Fruit fly (Drosophila melanogaster) whole organism, embryonic: ENCODE results near the gene CG10874.

Experiments used
- B-H2 ChIP-seq: fragments of 200-800 bp; sonication (Bioruptor generic); optimal IDR thresholded peaks from 2 replicates; lab custom pipeline; 2018; ENCODE audit warnings: missing biosample characterization, mild to moderate bottlenecking, missing genetic modification characterization
- BtbVII ChIP-seq: fragments of 200-800 bp; sonication (Bioruptor generic); optimal IDR thresholded peaks from 3 replicates; lab custom pipeline; 2017; ENCODE audit warnings: missing biosample characterization, mild to moderate bottlenecking, missing genetic modification characterization
- CG10267 ChIP-seq: fragments of 200-800 bp; sonication (Bioruptor generic); optimal IDR thresholded peaks from 2 replicates; lab custom pipeline; 2018; ENCODE audit warnings: missing biosample characterization, mild to moderate bottlenecking, missing genetic modification characterization, moderate library complexity
- CG11085 ChIP-seq: fragments of 200-800 bp; sonication (Bioruptor generic); IDR thresholded peaks from 2 replicates; pipeline ENCODE4 v1.3.6; 2022; ENCODE audit warnings: missing biosample characterization, missing genetic modification characterization
- CG11398 ChIP-seq: fragments of 200-800 bp; sonication (Bioruptor generic); optimal IDR thresholded peaks from 2 replicates; lab custom pipeline; 2016; ENCODE audit warnings: missing biosample characterization, missing genetic modification characterization
- CG12104 ChIP-seq: fragments of 200-800 bp; sonication (Bioruptor generic); optimal IDR thresholded peaks from 3 replicates; lab custom pipeline; 2016; ENCODE audit warnings: missing biosample characterization, missing genetic modification characterization
- CG12744 ChIP-seq: fragments of 200-800 bp; sonication (Bioruptor generic); optimal IDR thresholded peaks from 2 replicates; lab custom pipeline; 2016; ENCODE audit warnings: missing biosample characterization, missing genetic modification characterization
- CG17802 ChIP-seq: fragments of 200-800 bp; sonication (Bioruptor generic); optimal IDR thresholded peaks from 2 replicates; lab custom pipeline; 2018; ENCODE audit warnings: missing biosample characterization, mild to moderate bottlenecking, missing genetic modification characterization, moderate library complexity
- CG18011 ChIP-seq: fragments of 200-800 bp; sonication (Bioruptor generic); optimal IDR thresholded peaks from 2 replicates; lab custom pipeline; 2017; ENCODE audit warnings: missing biosample characterization, missing genetic modification characterization, mild to moderate bottlenecking, moderate library complexity, missing genotype
- CG2712 ChIP-seq: fragments of 200-800 bp; optimal IDR thresholded peaks from 3 replicates; lab custom pipeline; 2019; ENCODE audit warnings: missing biosample characterization, mild to moderate bottlenecking, missing genetic modification characterization, moderate library complexity
- CG3065 ChIP-seq: fragments of 200-800 bp; sonication (Bioruptor generic); optimal IDR thresholded peaks from 2 replicates; lab custom pipeline; 2016; ENCODE audit warnings: missing biosample characterization, missing genetic modification characterization
- CG3163 ChIP-seq: fragments of 200-800 bp; sonication (Bioruptor generic); optimal IDR thresholded peaks from 3 replicates; lab custom pipeline; 2016; ENCODE audit warnings: missing biosample characterization, missing genetic modification characterization
- CG3407 ChIP-seq: fragments of 200-800 bp; sonication (Bioruptor generic); optimal IDR thresholded peaks from 2 replicates; lab custom pipeline; 2018; ENCODE audit warnings: missing biosample characterization, mild to moderate bottlenecking, missing genetic modification characterization
- CG34376 ChIP-seq: fragments of 200-800 bp; sonication (Bioruptor generic); optimal IDR thresholded peaks from 2 replicates; lab custom pipeline; 2018; ENCODE audit warnings: missing biosample characterization, mild to moderate bottlenecking, missing genetic modification characterization
- CG6689 ChIP-seq: fragments of 200-800 bp; sonication (Bioruptor generic); IDR thresholded peaks from 2 replicates; pipeline ENCODE4 v1.3.6; 2022; ENCODE audit warnings: missing biosample characterization, missing genetic modification characterization
- CG6765 ChIP-seq: fragments of 200-800 bp; sonication (Bioruptor generic); optimal IDR thresholded peaks from 3 replicates; lab custom pipeline; 2017; ENCODE audit warnings: missing biosample characterization, mild to moderate bottlenecking, missing genetic modification characterization
- CG7271 ChIP-seq: fragments of 200-800 bp; sonication (Bioruptor generic); optimal IDR thresholded peaks from 2 replicates; lab custom pipeline; 2018; ENCODE audit warnings: missing biosample characterization, mild to moderate bottlenecking, missing genetic modification characterization, moderate library complexity
- CG7987 ChIP-seq: fragments of 200-800 bp; sonication (Bioruptor generic); optimal IDR thresholded peaks from 2 replicates; lab custom pipeline; 2018; ENCODE audit warnings: missing biosample characterization, mild to moderate bottlenecking, missing genetic modification characterization, moderate library complexity
- CG8290 ChIP-seq, 3 experiments: fragments of 200-800 bp; sonication (Bioruptor generic); optimal IDR thresholded peaks; 2 replicates each; lab custom pipeline; 2016 to 2019; ENCODE audit warnings: missing biosample characterization in 3 of 3, missing genetic modification characterization in 3 of 3, mild to moderate bottlenecking in 2 of 3, moderate library complexity in 1 of 3
- CG8359 ChIP-seq: fragments of 200-800 bp; sonication (Bioruptor generic); optimal IDR thresholded peaks from 2 replicates; lab custom pipeline; 2017; ENCODE audit warnings: missing biosample characterization, mild to moderate bottlenecking, missing genetic modification characterization, borderline replicate concordance
- CG8388 ChIP-seq: fragments of 200-800 bp; sonication (Bioruptor generic); optimal IDR thresholded peaks from 2 replicates; lab custom pipeline; 2019; ENCODE audit warnings: missing biosample characterization, mild to moderate bottlenecking, missing genetic modification characterization, moderate library complexity
- CG8765 ChIP-seq: fragments of 200-800 bp; sonication (Bioruptor generic); IDR thresholded peaks from 2 replicates; pipeline ENCODE4 v1.3.6; 2022; ENCODE audit warnings: missing biosample characterization, missing genetic modification characterization
- Dll ChIP-seq: fragments of 200-800 bp; sonication (Bioruptor generic); IDR thresholded peaks from 4 replicates; pipeline ENCODE4 v1.3.6; 2022; ENCODE audit warnings: missing biosample characterization, missing genetic modification characterization; ENCODE audit not compliant: partially characterized antibody
- GATAe ChIP-seq: fragments of 200-800 bp; sonication (Bioruptor generic); conservative IDR thresholded peaks from 2 replicates; pipeline ENCODE4 v1.3.6; 2022; ENCODE audit warnings: missing biosample characterization, missing genetic modification characterization
- HLH3B ChIP-seq: fragments of 200-800 bp; sonication (Bioruptor generic); IDR thresholded peaks from 2 replicates; pipeline ENCODE4 v1.3.6; 2022; ENCODE audit warnings: missing biosample characterization, missing genetic modification characterization
- Jarid2 ChIP-seq: fragments of 200-800 bp; sonication (Bioruptor generic); optimal IDR thresholded peaks from 3 replicates; lab custom pipeline; 2017; ENCODE audit warnings: mild to moderate bottlenecking, missing biosample characterization, missing genetic modification reagents, missing genetic modification characterization
- MTF-1 ChIP-seq: fragments of 200-800 bp; sonication (Bioruptor generic); optimal IDR thresholded peaks from 2 replicates; lab custom pipeline; 2018; ENCODE audit warnings: missing biosample characterization, mild to moderate bottlenecking, missing genetic modification characterization, borderline replicate concordance
- Neu2 ChIP-seq: fragments of 200-800 bp; sonication (Bioruptor generic); optimal IDR thresholded peaks from 3 replicates; lab custom pipeline; 2016; ENCODE audit warnings: missing biosample characterization, missing genetic modification characterization, borderline replicate concordance
- Oaz ChIP-seq: fragments of 200-800 bp; sonication (Bioruptor generic); IDR thresholded peaks from 2 replicates; pipeline ENCODE4 v1.3.6; 2022; ENCODE audit warnings: missing biosample characterization, missing genetic modification characterization
- Poxn ChIP-seq: fragments of 200-800 bp; sonication (Bioruptor generic); IDR thresholded peaks from 2 replicates; pipeline ENCODE4 v1.3.6; 2022; ENCODE audit warnings: missing biosample characterization, missing genetic modification characterization
- Ptx1 ChIP-seq: fragments of 200-800 bp; sonication (Bioruptor generic); IDR thresholded peaks from 2 replicates; pipeline ENCODE4 v1.3.6; 2022; ENCODE audit warnings: missing biosample characterization, missing genetic modification characterization
- Sox100B ChIP-seq: fragments of 200-800 bp; sonication (Bioruptor generic); optimal IDR thresholded peaks from 3 replicates; lab custom pipeline; 2018; ENCODE audit warnings: missing biosample characterization, mild to moderate bottlenecking, missing genetic modification characterization
- Tbp ChIP-seq: fragments of >200 bp; optimal IDR thresholded peaks from 2 replicates; lab custom pipeline; 2018; ENCODE audit warnings: missing biosample characterization, missing genetic modification characterization
- bbx ChIP-seq: fragments of 200-800 bp; sonication (Bioruptor generic); IDR thresholded peaks from 2 replicates; pipeline ENCODE4 v1.3.6; 2022; ENCODE audit warnings: missing biosample characterization, missing genetic modification characterization; ENCODE audit not compliant: partially characterized antibody
- chm ChIP-seq: fragments of 200-800 bp; sonication (Bioruptor generic); IDR thresholded peaks from 2 replicates; pipeline ENCODE4 v1.3.6; 2022; ENCODE audit warnings: missing biosample characterization, missing genetic modification characterization
- croc ChIP-seq: fragments of 200-800 bp; sonication (Bioruptor generic); conservative IDR thresholded peaks from 3 replicates; pipeline ENCODE4 v1.3.6; 2022; ENCODE audit warnings: missing biosample characterization, missing genetic modification characterization
- cwo ChIP-seq: fragments of 200-800 bp; sonication (Bioruptor generic); optimal IDR thresholded peaks from 3 replicates; lab custom pipeline; 2017; ENCODE audit warnings: missing biosample characterization, missing genetic modification characterization, mild to moderate bottlenecking, moderate library complexity, missing genetic modification reagents
- disco-r ChIP-seq: fragments of 200-800 bp; sonication (Bioruptor generic); optimal IDR thresholded peaks from 2 replicates; lab custom pipeline; 2016; ENCODE audit warnings: missing biosample characterization, missing genetic modification characterization
- emc ChIP-seq: fragments of 200-800 bp; sonication (Bioruptor generic); optimal IDR thresholded peaks from 2 replicates; lab custom pipeline; 2016; ENCODE audit warnings: missing biosample characterization, missing genetic modification characterization
- gsb-n ChIP-seq: fragments of 200-800 bp; sonication (Bioruptor generic); optimal IDR thresholded peaks from 3 replicates; lab custom pipeline; 2018; ENCODE audit warnings: missing biosample characterization, mild to moderate bottlenecking, missing genetic modification characterization
- ham ChIP-seq: fragments of 200-800 bp; sonication (Bioruptor generic); IDR thresholded peaks from 2 replicates; pipeline ENCODE4 v1.3.6; 2022; ENCODE audit warnings: missing biosample characterization, missing genetic modification characterization
- kni ChIP-seq: fragments of 200-800 bp; sonication (Bioruptor generic); optimal IDR thresholded peaks from 3 replicates; lab custom pipeline; 2017; ENCODE audit warnings: mild to moderate bottlenecking, missing biosample characterization, missing genetic modification reagents, missing genetic modification characterization
- mld ChIP-seq: fragments of 200-800 bp; sonication (Bioruptor generic); IDR thresholded peaks from 3 replicates; pipeline ENCODE4 v1.3.6; 2022; ENCODE audit warnings: missing biosample characterization, missing genetic modification characterization; ENCODE audit not compliant: partially characterized antibody
- nau ChIP-seq: fragments of 200-800 bp; sonication (Bioruptor generic); optimal IDR thresholded peaks from 3 replicates; lab custom pipeline; 2017; ENCODE audit warnings: missing biosample characterization, mild to moderate bottlenecking, missing genetic modification characterization, missing genetic modification reagents
- ro ChIP-seq: fragments of 200-800 bp; sonication (Bioruptor generic); IDR thresholded peaks from 2 replicates; pipeline ENCODE4 v1.3.6; 2022; ENCODE audit warnings: missing biosample characterization, missing genetic modification characterization
- salm ChIP-seq: fragments of 200-800 bp; sonication (Bioruptor generic); optimal IDR thresholded peaks from 2 replicates; lab custom pipeline; 2018; ENCODE audit warnings: missing biosample characterization, mild to moderate bottlenecking, missing genetic modification characterization
- slbo ChIP-seq: fragments of 200-800 bp; sonication (Bioruptor generic); IDR thresholded peaks from 2 replicates; pipeline ENCODE4 v1.3.6; 2022; ENCODE audit warnings: missing biosample characterization, missing genetic modification characterization
- so ChIP-seq: fragments of 200-800 bp; sonication (Bioruptor generic); IDR thresholded peaks from 3 replicates; pipeline ENCODE4 v1.3.6; 2022; ENCODE audit warnings: missing biosample characterization, missing genetic modification characterization
- wdn ChIP-seq: fragments of 200-800 bp; sonication (Bioruptor generic); IDR thresholded peaks from 2 replicates; pipeline ENCODE4 v1.3.6; 2022; ENCODE audit warnings: missing biosample characterization, missing genetic modification characterization

The CG10874 gene

DNA sequence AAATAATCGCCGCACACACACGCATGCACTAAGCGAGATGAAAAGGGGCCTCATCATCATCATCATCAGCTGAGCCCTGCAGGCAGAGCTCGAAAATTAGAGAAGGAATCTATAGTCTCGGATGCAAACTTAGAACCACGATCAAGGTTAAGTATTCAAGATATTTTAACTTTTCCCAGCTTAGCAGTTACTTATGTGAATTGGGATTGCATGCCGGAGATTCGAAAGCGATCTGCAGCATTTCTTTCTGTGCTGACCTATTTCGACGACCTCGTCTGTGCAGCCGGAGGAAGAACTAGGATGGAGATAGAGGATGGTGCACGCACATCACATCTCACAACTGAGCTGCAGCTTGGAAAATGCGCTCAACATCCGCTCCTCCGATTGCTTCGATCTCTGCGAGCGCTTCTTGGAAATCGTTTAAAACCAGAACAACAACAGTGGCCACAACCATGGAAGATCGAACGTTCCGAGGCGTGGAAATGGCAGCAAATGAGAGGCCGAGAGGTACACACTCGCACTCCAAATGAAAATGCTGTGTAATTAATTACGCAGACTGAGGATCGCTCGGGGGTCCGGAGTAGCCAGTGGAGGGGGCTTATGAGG lies 9.3 kb downstream of the CG10874 start (continued):
- TF ChIP-seq CG11398 (GFP tag; lab: Kevin White, UChicago) = peak; percentile 64
- no peak for TF ChIP-seq CG3163 (GFP tag; lab: Kevin White, UChicago)
- TF ChIP-seq CG34376 (GFP tag; lab: Kevin White, UChicago) = no peak
- no peak for TF ChIP-seq CG12104 (GFP tag; lab: Kevin White, UChicago)
- TF ChIP-seq Jarid2 = no peak
- no peak for TF ChIP-seq CG18011 (GFP tag; lab: Kevin White, UChicago)
- TF ChIP-seq disco-r (GFP tag; lab: Kevin White, UChicago) = no peak
- no peak for TF ChIP-seq CG11085
- TF ChIP-seq CG7987 (GFP tag; lab: Kevin White, UChicago) = no peak
- peak; percentile 39 for TF ChIP-seq CG3065 (GFP tag; lab: Kevin White, UChicago)
- TF ChIP-seq gsb-n = peak; percentile 78
- peak; percentile 74 for TF ChIP-seq CG8359 (GFP tag; lab: Kevin White, UChicago)
- TF ChIP-seq Sox100B (GFP tag; lab: Kevin White, UChicago) = no peak
- peak; percentile 18 for TF ChIP-seq CG3407 (GFP tag; lab: Kevin White, UChicago)
- TF ChIP-seq bbx (GFP tag; lab: Robert Waterston, UW) = no peak
- TF ChIP-seq salm = no peak
- TF ChIP-seq Tbp = no peak
- no peak for TF ChIP-seq Dll (GFP tag; lab: Robert Waterston, UW)
- TF ChIP-seq GATAe (GFP tag; lab: Robert Waterston, UW) = no peak
- TF ChIP-seq BtbVII = no peak
- 0 out of 3 replicates have a peak, but pooled peaks have one; percentile 38 for TF ChIP-seq so (GFP tag; lab: Robert Waterston, UW)
- no peak for TF ChIP-seq B-H2
- peak; percentile 71 for TF ChIP-seq croc (GFP tag; lab: Robert Waterston, UW)
- no peak for TF ChIP-seq CG12744 (GFP tag; lab: Kevin White, UChicago)
- peak; percentile 70 for TF ChIP-seq CG8290 (GFP tag; optimal IDR thresholded peaks at IDR 0.05; lab: Kevin White, UChicago)
- peak in 1 of 2 experiments; percentile 51 for TF ChIP-seq CG8290 (tag; optimal IDR thresholded peaks at IDR 0.05; lab: Kevin White, UChicago)
- TF ChIP-seq ham = no peak
- TF ChIP-seq Ptx1 (GFP tag; lab: Robert Waterston, UW) = 0 out of 2 replicates have a peak, but pooled peaks have one; percentile 10
- TF ChIP-seq cwo (GFP tag; lab: Kevin White, UChicago) = no peak
- peak; percentile 83 for TF ChIP-seq CG10267 (tag; lab: Kevin White, UChicago)
- TF ChIP-seq CG6689 (GFP tag; lab: Robert Waterston, UW) = peak; percentile 79
- peak; percentile 89 for TF ChIP-seq CG2712 (tag; lab: Kevin White, UChicago)
- peak; percentile 54 for TF ChIP-seq CG8388
- TF ChIP-seq nau (GFP tag; lab: Kevin White, UChicago) = no peak
- no peak for TF ChIP-seq mld (GFP tag; lab: Robert Waterston, UW)
- TF ChIP-seq ro (GFP tag; lab: Robert Waterston, UW) = peak; percentile 34; the same call in 1 of the 2 replicates
- TF ChIP-seq slbo = no peak
- TF ChIP-seq Oaz (GFP tag; lab: Robert Waterston, UW) = no peak
- TF ChIP-seq chm (GFP tag; lab: Robert Waterston, UW) = peak; percentile 81; the same call in 1 of the 2 replicates
- no peak for TF ChIP-seq emc (GFP tag; lab: Kevin White, UChicago)
- TF ChIP-seq CG8765 (GFP tag; lab: Robert Waterston, UW) = peak; percentile 91
- no peak; the same call in 1 of the 2 replicates for TF ChIP-seq HLH3B (GFP tag; lab: Robert Waterston, UW)
- peak; percentile 14 for TF ChIP-seq Neu2
- no peak for TF ChIP-seq CG7271 (tag; lab: Kevin White, UChicago)
- no peak for TF ChIP-seq CG17802
- TF ChIP-seq CG6765 = no peak
- TF ChIP-seq Poxn (GFP tag; lab: Robert Waterston, UW) = no peak
- TF ChIP-seq MTF-1 (GFP tag; lab: Kevin White, UChicago) = peak; percentile 50
- no peak for TF ChIP-seq wdn (GFP tag; lab: Robert Waterston, UW)
- peak; percentile 20 for TF ChIP-seq kni (GFP tag; lab: Kevin White, UChicago)
